Worm (Caenorhabditis elegans) whole organism, L1 larva: Measurements from ENCODE around the gene nlp-82.

ENCODE experiments used
- C34B4.2 ChIP-seq: sonication (generic microtip); optimal IDR thresholded peaks from 2 replicates; lab custom pipeline; 2017; ENCODE audit warnings: mild to moderate bottlenecking, missing genetic modification characterization, missing compliant biosample characterization
- blmp-1 ChIP-seq: fragments of 150-350 bp; optimal IDR thresholded peaks from 2 replicates; lab custom pipeline; 2014; ENCODE audit warnings: missing biosample characterization, missing genetic modification characterization
- ceh-82 ChIP-seq, 3 experiments: fragments of 150-350 bp in 1 of 3; sonication (generic microtip) in 2 of 3; optimal IDR thresholded peaks; 2 replicates each; lab custom pipeline; 2014 to 2017; ENCODE audit warnings: missing biosample characterization in 3 of 3, missing genetic modification characterization in 3 of 3
- ceh-88 ChIP-seq: fragments of 200-800 bp; sonication (Bioruptor generic); IDR thresholded peaks from 2 replicates; pipeline ENCODE4 v1.3.6; 2022; ENCODE audit warnings: missing genetic modification characterization, missing compliant biosample characterization
- efl-1 ChIP-seq, 4 experiments: fragments of 150-350 bp; optimal IDR thresholded peaks in 3 of 4; peaks in 1 of 4; 1 replicate in 1 of 4; 2 replicates in 3 of 4; lab custom pipeline; 2014; ENCODE audit warnings: missing biosample characterization in 2 of 4, missing genetic modification characterization in 2 of 4, missing genetic modification reagents in 2 of 4
- elt-3 ChIP-seq, 6 experiments: fragments of 150-350 bp in 1 of 6; sonication (generic microtip); optimal IDR thresholded peaks; 2 replicates each; lab custom pipeline; 2017 to 2018; ENCODE audit warnings: missing biosample characterization in 6 of 6, missing genetic modification characterization in 6 of 6, inconsistent platforms in 1 of 6
- fkh-10 ChIP-seq: sonication (generic microtip); optimal IDR thresholded peaks from 2 replicates; lab custom pipeline; 2017; ENCODE audit warnings: missing biosample characterization, missing genetic modification reagents, missing genetic modification characterization
- fkh-4 ChIP-seq: sonication (generic microtip); optimal IDR thresholded peaks from 2 replicates; lab custom pipeline; 2016; ENCODE audit warnings: missing compliant biosample characterization, missing genetic modification characterization, borderline replicate concordance
- fkh-8 ChIP-seq: sonication (generic microtip); optimal IDR thresholded peaks from 2 replicates; lab custom pipeline; 2016; ENCODE audit warnings: mild to moderate bottlenecking, missing genetic modification characterization, missing compliant biosample characterization
- fos-1 ChIP-seq: fragments of 150-350 bp; optimal IDR thresholded peaks from 2 replicates; lab custom pipeline; 2014; ENCODE audit warnings: missing biosample characterization, missing genetic modification characterization
- hlh-4 ChIP-seq: sonication (generic microtip); optimal IDR thresholded peaks from 2 replicates; lab custom pipeline; 2016; ENCODE audit warnings: mild to moderate bottlenecking, missing genetic modification characterization, missing compliant biosample characterization
- isw-1 ChIP-seq: fragments of 200-800 bp; sonication (Bioruptor generic); IDR thresholded peaks from 2 replicates; pipeline ENCODE4 v1.3.6; 2022; ENCODE audit warnings: missing genetic modification characterization, missing compliant biosample characterization
- jun-1 ChIP-seq: fragments of 150-350 bp; optimal IDR thresholded peaks from 2 replicates; lab custom pipeline; 2014; ENCODE audit warnings: missing biosample characterization, missing genetic modification reagents, missing genetic modification characterization
- lin-13 ChIP-seq: fragments of 150-350 bp; optimal IDR thresholded peaks from 2 replicates; lab custom pipeline; 2014; ENCODE audit warnings: missing biosample characterization, missing genetic modification reagents, missing genetic modification characterization
- lin-14 ChIP-seq: fragments of 200-800 bp; sonication (Bioruptor generic); optimal IDR thresholded peaks from 2 replicates; lab custom pipeline; 2018; ENCODE audit warnings: mild to moderate bottlenecking, missing genetic modification characterization, moderate library complexity, missing compliant biosample characterization
- lin-15B ChIP-seq: fragments of 150-350 bp; sonication (generic microtip); optimal IDR thresholded peaks from 3 replicates; lab custom pipeline; 2014; ENCODE audit warnings: missing biosample characterization, missing genetic modification characterization
- lin-35 ChIP-seq, 2 experiments: fragments of 150-350 bp; optimal IDR thresholded peaks; 2 replicates each; lab custom pipeline; 2014; ENCODE audit warnings: missing biosample characterization in 2 of 2, missing genetic modification characterization in 2 of 2, missing genetic modification reagents in 2 of 2
- lin-39 ChIP-seq: fragments of 150-350 bp; optimal IDR thresholded peaks from 2 replicates; lab custom pipeline; 2014; ENCODE audit warnings: missing biosample characterization, missing genetic modification reagents, missing genetic modification characterization
- lsy-2 ChIP-seq, 2 experiments: fragments of 150-350 bp; optimal IDR thresholded peaks; 2 replicates each; lab custom pipeline; 2014; ENCODE audit warnings: missing biosample characterization in 2 of 2, missing genetic modification characterization in 2 of 2
- mdl-1 ChIP-seq, 2 experiments: fragments of 150-350 bp; optimal IDR thresholded peaks; 2 replicates each; lab custom pipeline; 2014 to 2017; ENCODE audit warnings: missing biosample characterization in 2 of 2, missing genetic modification characterization in 2 of 2, inconsistent platforms in 1 of 2
- nhr-11 ChIP-seq: fragments of 150-350 bp; optimal IDR thresholded peaks from 2 replicates; lab custom pipeline; 2014; ENCODE audit warnings: missing biosample characterization, missing genetic modification characterization
- nhr-12 ChIP-seq: sonication (generic microtip); optimal IDR thresholded peaks from 2 replicates; lab custom pipeline; 2017; ENCODE audit warnings: missing biosample characterization, missing genetic modification characterization
- nhr-19 ChIP-seq: fragments of 200-800 bp; sonication (Bioruptor generic); conservative IDR thresholded peaks from 2 replicates; pipeline ENCODE4 v1.3.6; 2022; ENCODE audit warnings: missing genetic modification characterization, missing compliant biosample characterization
- nhr-20 ChIP-seq: sonication (generic microtip); optimal IDR thresholded peaks from 2 replicates; lab custom pipeline; 2016; ENCODE audit warnings: mild to moderate bottlenecking, missing genetic modification characterization, missing compliant biosample characterization
- nhr-85 ChIP-seq: sonication (generic microtip); peaks from one replicate; lab custom pipeline; 2016; ENCODE audit warnings: missing genetic modification characterization, inconsistent platforms, missing compliant biosample characterization
- pag-3 ChIP-seq: sonication (generic microtip); optimal IDR thresholded peaks from 2 replicates; lab custom pipeline; 2017; ENCODE audit warnings: missing genetic modification characterization, mild to moderate bottlenecking, missing compliant biosample characterization, antibody characterized with exemption, borderline replicate concordance; ENCODE audit not compliant: insufficient read depth
- rnt-1 ChIP-seq: sonication (generic microtip); optimal IDR thresholded peaks from 2 replicates; lab custom pipeline; 2016; ENCODE audit warnings: mild to moderate bottlenecking, missing genetic modification characterization, moderate library complexity, missing compliant biosample characterization
- skn-1 ChIP-seq: fragments of 150-350 bp; optimal IDR thresholded peaks from 2 replicates; lab custom pipeline; 2014; ENCODE audit warnings: missing biosample characterization, missing genetic modification characterization
- sup-37 ChIP-seq: fragments of 200-800 bp; sonication (Bioruptor generic); optimal IDR thresholded peaks from 2 replicates; lab custom pipeline; 2018; ENCODE audit warnings: mild to moderate bottlenecking, missing genetic modification characterization, missing compliant biosample characterization
- tbx-2 ChIP-seq: sonication (generic microtip); optimal IDR thresholded peaks from 2 replicates; lab custom pipeline; 2016; ENCODE audit warnings: missing genetic modification characterization, missing compliant biosample characterization
- unc-62 ChIP-seq: fragments of 150-350 bp; optimal IDR thresholded peaks from 2 replicates; lab custom pipeline; 2014; ENCODE audit warnings: missing biosample characterization, missing genetic modification reagents, missing genetic modification characterization
- unc-86 ChIP-seq: sonication (generic microtip); optimal IDR thresholded peaks from 2 replicates; lab custom pipeline; 2016; ENCODE audit warnings: missing genetic modification characterization, missing compliant biosample characterization
- xbp-1 ChIP-seq: sonication (generic microtip); optimal IDR thresholded peaks from 2 replicates; lab custom pipeline; 2016; ENCODE audit warnings: missing genetic modification characterization, missing compliant biosample characterization
- zip-4 ChIP-seq: fragments of 200-800 bp; sonication (Bioruptor generic); optimal IDR thresholded peaks from 2 replicates; lab custom pipeline; 2018; ENCODE audit warnings: mild to moderate bottlenecking, missing genetic modification characterization, moderate library complexity, missing compliant biosample characterization

The nlp-82 gene

ce11 chrII:9280846-9281245 lies 26.8 kb upstream of the nlp-82 start:
- TF ChIP-seq efl-1 (optimal IDR thresholded peaks at IDR 0.05; lab: Kevin White, UChicago) = no peak
- peak in 1 of 2 experiments; percentile 46 for TF ChIP-seq efl-1 (GFP tag; optimal IDR thresholded peaks at IDR 0.05 in 1 of 2; lab: Kevin White, UChicago)
- TF ChIP-seq nhr-12 = no peak
- no peak for TF ChIP-seq mdl-1 (tag; optimal IDR thresholded peaks at IDR 0.05; lab: Kevin White, UChicago)

- TF ChIP-seq fkh-4 (tag; lab: Kevin White, UChicago) = no peak
- no peak for TF ChIP-seq nhr-19 (GFP tag; lab: Robert Waterston, UW)
- no peak for TF ChIP-seq lin-15B (tag; lab: Kevin White, UChicago)
- TF ChIP-seq lin-14 = no peak
- TF ChIP-seq sup-37 = no peak
- no peak for TF ChIP-seq efl-1 (optimal IDR thresholded peaks at IDR 0.05; lab: Kevin White, UChicago)
- peak in 1 of 2 experiments; percentile 46 for TF ChIP-seq efl-1 (GFP tag; optimal IDR thresholded peaks at IDR 0.05 in 1 of 2; lab: Kevin White, UChicago)
- TF ChIP-seq lin-13 (GFP tag; lab: Kevin White, UChicago) = no peak
- no peak for TF ChIP-seq fos-1 (tag; lab: Kevin White, UChicago)
- peak; percentile 14 for TF ChIP-seq nhr-20 (tag; lab: Kevin White, UChicago)
- no peak for TF ChIP-seq ceh-88
- no peak for TF ChIP-seq fkh-8 (tag; lab: Kevin White, UChicago)
- TF ChIP-seq isw-1 (GFP tag; lab: Robert Waterston, UW) = no peak
- no peak for TF ChIP-seq lin-39 (tag; lab: Kevin White, UChicago)
- peak; percentile 6 for TF ChIP-seq blmp-1 (tag; lab: Kevin White, UChicago)
- peak in 1 of 2 experiments; percentile 12 for TF ChIP-seq lin-35 (GFP tag; optimal IDR thresholded peaks at IDR 0.05; lab: Kevin White, UChicago)
- TF ChIP-seq jun-1 = no peak
- no peak for TF ChIP-seq ceh-82 (tag; optimal IDR thresholded peaks at IDR 0.05; lab: Kevin White, UChicago)
- no peak for TF ChIP-seq xbp-1 (tag; lab: Kevin White, UChicago)
- TF ChIP-seq lsy-2 (tag; optimal IDR thresholded peaks at IDR 0.05; lab: Kevin White, UChicago) = no peak
- TF ChIP-seq C34B4.2 (tag; lab: Kevin White, UChicago) = no peak
- no peak for TF ChIP-seq rnt-1 (tag; lab: Kevin White, UChicago)
- no peak for TF ChIP-seq nhr-11 (tag; lab: Kevin White, UChicago)
- no peak for TF ChIP-seq pag-3 (tag; lab: Kevin White, UChicago)
- TF ChIP-seq elt-3 (tag; optimal IDR thresholded peaks at IDR 0.05; lab: Kevin White, UChicago) = peak in 1 of 6 experiments; percentile 35
Observed at ce11 chrII:9280048-9280772, 26.1 kb upstream of the nlp-82 start, which contains the start of gene gldi-3. TSS of gene gldi-3 (minus strand) at chrII:9280098.

- TF ChIP-seq hlh-4 (tag; lab: Kevin White, UChicago) (peak; percentile 95), zip-4 (GFP tag; lab: Kevin White, UChicago) (no peak)
Observed at ce11 chrII:9279016-9279415, 24.9 kb upstream of the nlp-82 start.

ce11 chrII:9277153-9277552 lies 23.1 kb upstream of the nlp-82 start:
- no peak for TF ChIP-seq efl-1 (optimal IDR thresholded peaks at IDR 0.05; lab: Kevin White, UChicago)
- TF ChIP-seq efl-1 (GFP tag; optimal IDR thresholded peaks at IDR 0.05 in 1 of 2; lab: Kevin White, UChicago) = peak in 1 of 2 experiments; percentile 91
- no peak for TF ChIP-seq tbx-2 (tag; lab: Kevin White, UChicago)

ce11 chrII:9275173-9275572 lies 21.1 kb upstream of the nlp-82 start:
- no peak for TF ChIP-seq unc-62 (GFP tag; lab: Kevin White, UChicago)
- TF ChIP-seq skn-1 = no peak
- TF ChIP-seq unc-86 (tag; lab: Kevin White, UChicago) = no peak
- TF ChIP-seq fkh-10 (GFP tag; lab: Kevin White, UChicago) = no peak
- peak; percentile 43 for TF ChIP-seq nhr-85 (tag; lab: Kevin White, UChicago)
- no peak for TF ChIP-seq nhr-11 (tag; lab: Kevin White, UChicago)
